Fruit fly (Drosophila melanogaster): ENCODE measurements around the gene CG1812.

- TF ChIP-seq CG13424 (tag; optimal IDR thresholded peaks at IDR 0.05) (peak; percentile 76), CG14667 (GFP tag; IDR thresholded peaks at IDR 0.05) (no peak), CG34376 (GFP tag; optimal IDR thresholded peaks at IDR 0.05) (peak; percentile 6), Asciz (GFP tag; optimal IDR thresholded peaks at IDR 0.05) (peak; percentile 60), hkb (optimal IDR thresholded peaks at IDR 0.05) (no peak), hkb (GFP tag; IDR thresholded peaks at IDR 0.05) (no peak), ATbp (GFP tag; optimal IDR thresholded peaks at IDR 0.05) (peak; percentile 15), CG8924 (tag; optimal IDR thresholded peaks at IDR 0.05) (peak; percentile 72), Atf6 (GFP tag; IDR thresholded peaks at IDR 0.05) (peak; percentile 44), chinmo (GFP tag; IDR thresholded peaks at IDR 0.05; ENCODE audit: partially characterized antibody) (no peak), psq (GFP tag; optimal IDR thresholded peaks at IDR 0.05) (no peak)
These were observed 22.6 kb upstream of the CG1812 start for dm6 chrX:20488701-20489122.
